Fruit fly (Drosophila melanogaster): ENCODE results near the gene RpS6.

DNA sequence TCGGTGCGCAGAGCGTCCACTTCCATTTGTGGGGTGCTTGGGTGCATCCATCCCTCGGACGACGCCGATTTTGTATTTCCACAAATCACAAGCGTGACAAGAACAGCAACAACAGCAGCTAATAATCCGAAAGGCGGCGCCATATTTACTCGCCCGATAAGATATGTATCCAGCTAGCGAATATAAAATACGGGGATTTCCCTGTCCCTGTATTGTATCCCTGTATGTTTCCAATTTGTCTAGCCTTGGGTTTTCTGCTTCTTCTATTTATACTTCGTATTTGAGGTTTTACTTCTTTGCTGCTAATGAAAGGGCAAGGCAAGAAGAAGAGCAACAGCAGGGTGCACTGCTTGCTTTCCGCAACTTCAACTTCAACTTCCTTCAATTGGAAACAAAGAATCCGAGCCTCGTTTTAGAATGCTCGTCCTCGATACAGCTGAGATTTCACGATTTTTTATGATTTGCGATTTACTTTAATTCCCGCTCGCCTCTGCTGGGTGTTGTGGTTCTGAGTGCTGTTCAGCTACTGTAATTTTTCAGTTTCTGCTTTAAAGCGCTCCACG, 43.1 kb upstream of the RpS6 start:
- no peak for TF ChIP-seq Hr96 (GFP tag; optimal IDR thresholded peaks at IDR 0.05)
- no peak for TF ChIP-seq Clk (GFP tag; optimal IDR thresholded peaks at IDR 0.05)
- no peak for TF ChIP-seq CG1620 (GFP tag; optimal IDR thresholded peaks at IDR 0.05)
- no peak for TF ChIP-seq ovo (GFP tag; optimal IDR thresholded peaks at IDR 0.05)
- TF ChIP-seq tj (GFP tag; optimal IDR thresholded peaks at IDR 0.05) = no peak
- TF ChIP-seq Mnt (GFP tag; optimal IDR thresholded peaks at IDR 0.05) = no peak
- no peak for TF ChIP-seq Crg-1 (GFP tag; optimal IDR thresholded peaks at IDR 0.05)
- TF ChIP-seq cic (GFP tag; optimal IDR thresholded peaks at IDR 0.05) = no peak
- TF ChIP-seq CG11617 (GFP tag; optimal IDR thresholded peaks at IDR 0.05) = no peak
- no peak for TF ChIP-seq toe (GFP tag; optimal IDR thresholded peaks at IDR 0.05)
- TF ChIP-seq CG7045 (GFP tag; optimal IDR thresholded peaks at IDR 0.05) = no peak
